Fruit fly (Drosophila melanogaster) whole organism, embryonic: ENCODE results near the gene CG14537.

Experiments used
- Atf6 ChIP-seq: fragments of 200-800 bp; sonication (Bioruptor generic); IDR thresholded peaks from 2 replicates; pipeline ENCODE4 v1.3.6; 2022; ENCODE audit warnings: missing biosample characterization, missing genetic modification characterization
- BtbVII ChIP-seq: fragments of 200-800 bp; sonication (Bioruptor generic); optimal IDR thresholded peaks from 3 replicates; lab custom pipeline; 2017; ENCODE audit warnings: missing biosample characterization, mild to moderate bottlenecking, missing genetic modification characterization
- CG10321 ChIP-seq: fragments of 200-800 bp; sonication (Bioruptor generic); IDR thresholded peaks from 2 replicates; pipeline ENCODE4 v1.3.6; 2022; ENCODE audit warnings: missing biosample characterization, missing genetic modification characterization
- CG10462 ChIP-seq: fragments of 200-800 bp; sonication (Bioruptor generic); optimal IDR thresholded peaks from 2 replicates; lab custom pipeline; 2016; ENCODE audit warnings: missing biosample characterization, missing genetic modification characterization
- CG11247 ChIP-seq: fragments of 200-800 bp; sonication (Bioruptor generic); IDR thresholded peaks from 2 replicates; pipeline ENCODE4 v1.3.6; 2022; ENCODE audit warnings: missing biosample characterization, missing genetic modification characterization
- CG11504 ChIP-seq: fragments of 200-800 bp; sonication (Bioruptor generic); optimal IDR thresholded peaks from 3 replicates; lab custom pipeline; 2019; ENCODE audit warnings: missing biosample characterization, mild to moderate bottlenecking, missing genetic modification characterization, moderate library complexity
- CG12299 ChIP-seq: fragments of 200-800 bp; sonication (Bioruptor generic); optimal IDR thresholded peaks from 2 replicates; lab custom pipeline; 2018; ENCODE audit warnings: missing biosample characterization, mild to moderate bottlenecking, missing genetic modification characterization
- CG12744 ChIP-seq: fragments of 200-800 bp; sonication (Bioruptor generic); optimal IDR thresholded peaks from 2 replicates; lab custom pipeline; 2016; ENCODE audit warnings: missing biosample characterization, missing genetic modification characterization
- CG13287 ChIP-seq: fragments of 200-800 bp; sonication (Bioruptor generic); IDR thresholded peaks from 2 replicates; pipeline ENCODE4 v1.3.6; 2022; ENCODE audit warnings: missing biosample characterization, missing genetic modification characterization; ENCODE audit not compliant: partially characterized antibody
- CG13296 ChIP-seq: fragments of 200-800 bp; sonication (Bioruptor generic); optimal IDR thresholded peaks from 3 replicates; lab custom pipeline; 2018; ENCODE audit warnings: missing biosample characterization, mild to moderate bottlenecking, missing genetic modification characterization
- CG13424 ChIP-seq: fragments of 200-800 bp; sonication (Bioruptor generic); optimal IDR thresholded peaks from 2 replicates; lab custom pipeline; 2019; ENCODE audit warnings: missing biosample characterization, mild to moderate bottlenecking, missing genetic modification characterization, moderate library complexity
- CG13894 ChIP-seq: fragments of 200-800 bp; sonication (Bioruptor generic); optimal IDR thresholded peaks from 3 replicates; lab custom pipeline; 2018; ENCODE audit warnings: missing biosample characterization, mild to moderate bottlenecking, missing genetic modification characterization, moderate library complexity
- CG14667 ChIP-seq: fragments of 200-800 bp; sonication (Bioruptor generic); IDR thresholded peaks from 2 replicates; pipeline ENCODE4 v1.3.6; 2022; ENCODE audit warnings: missing biosample characterization, missing genetic modification characterization
- CG16779 ChIP-seq: fragments of 200-800 bp; sonication (Bioruptor generic); IDR thresholded peaks from 2 replicates; pipeline ENCODE4 v1.3.6; 2022; ENCODE audit warnings: missing biosample characterization, missing genetic modification characterization
- CG17612 ChIP-seq: fragments of 200-800 bp; sonication (Bioruptor generic); IDR thresholded peaks from 2 replicates; pipeline ENCODE4 v1.3.6; 2022; ENCODE audit warnings: missing biosample characterization, missing genetic modification characterization
- CG2712 ChIP-seq: fragments of 200-800 bp; optimal IDR thresholded peaks from 3 replicates; lab custom pipeline; 2019; ENCODE audit warnings: missing biosample characterization, mild to moderate bottlenecking, missing genetic modification characterization, moderate library complexity
- CG30431 ChIP-seq: fragments of 200-800 bp; sonication (Bioruptor generic); optimal IDR thresholded peaks from 2 replicates; lab custom pipeline; 2017; ENCODE audit warnings: missing biosample characterization, missing genetic modification characterization
- CG31224 ChIP-seq: fragments of 200-800 bp; sonication (Bioruptor generic); IDR thresholded peaks from 2 replicates; pipeline ENCODE4 v1.3.6; 2022; ENCODE audit warnings: missing biosample characterization, missing genetic modification characterization
- CG3838 ChIP-seq: fragments of 200-800 bp; sonication (Bioruptor generic); optimal IDR thresholded peaks from 3 replicates; lab custom pipeline; 2016; ENCODE audit warnings: missing biosample characterization, missing genetic modification characterization
- CG6175 ChIP-seq: fragments of 200-800 bp; sonication (Bioruptor generic); IDR thresholded peaks from 3 replicates; pipeline ENCODE4 v1.3.6; 2022; ENCODE audit warnings: missing biosample characterization, missing genetic modification characterization
- CG6654 ChIP-seq: fragments of 200-800 bp; sonication (Bioruptor generic); optimal IDR thresholded peaks from 2 replicates; lab custom pipeline; 2017; ENCODE audit warnings: missing biosample characterization, mild to moderate bottlenecking, missing genetic modification characterization
- CG7271 ChIP-seq: fragments of 200-800 bp; sonication (Bioruptor generic); optimal IDR thresholded peaks from 2 replicates; lab custom pipeline; 2018; ENCODE audit warnings: missing biosample characterization, mild to moderate bottlenecking, missing genetic modification characterization, moderate library complexity
- CG7357 ChIP-seq: fragments of 200-800 bp; sonication (Bioruptor generic); IDR thresholded peaks from 3 replicates; pipeline ENCODE4 v1.3.6; 2022; ENCODE audit warnings: missing biosample characterization, missing genetic modification characterization
- CG7963 ChIP-seq: fragments of 200-800 bp; sonication (Bioruptor generic); IDR thresholded peaks from 3 replicates; pipeline ENCODE4 v1.3.6; 2022; ENCODE audit warnings: missing biosample characterization, missing genetic modification characterization; ENCODE audit not compliant: partially characterized antibody
- CG8281 ChIP-seq: fragments of 200-800 bp; sonication (Bioruptor generic); optimal IDR thresholded peaks from 2 replicates; lab custom pipeline; 2018; ENCODE audit warnings: missing biosample characterization, mild to moderate bottlenecking, missing genetic modification characterization, moderate library complexity
- CG8388 ChIP-seq: fragments of 200-800 bp; sonication (Bioruptor generic); optimal IDR thresholded peaks from 2 replicates; lab custom pipeline; 2019; ENCODE audit warnings: missing biosample characterization, mild to moderate bottlenecking, missing genetic modification characterization, moderate library complexity
- CG9609 ChIP-seq: fragments of 200-800 bp; sonication (Bioruptor generic); optimal IDR thresholded peaks from 3 replicates; lab custom pipeline; 2016; ENCODE audit warnings: missing biosample characterization, missing genetic modification characterization
- CkIIα-i1 ChIP-seq: fragments of 200-800 bp; sonication (Bioruptor generic); IDR thresholded peaks from 2 replicates; pipeline ENCODE4 v1.3.6; 2022; ENCODE audit warnings: missing biosample characterization, missing genetic modification characterization
- Ets65A ChIP-seq: fragments of 200-800 bp; sonication (Bioruptor generic); peaks from one replicate; lab custom pipeline; 2016; ENCODE audit warnings: missing biosample characterization, missing genetic modification characterization
- Gsc ChIP-seq: fragments of 200-800 bp; sonication (Bioruptor generic); IDR thresholded peaks from 2 replicates; pipeline ENCODE4 v1.3.6; 2022; ENCODE audit warnings: missing biosample characterization, missing genetic modification characterization
- H2.0 ChIP-seq: fragments of 200-800 bp; sonication (Bioruptor generic); IDR thresholded peaks from 2 replicates; pipeline ENCODE4 v1.3.6; 2022; ENCODE audit warnings: missing biosample characterization, missing genetic modification characterization
- HmgZ ChIP-seq: fragments of 200-800 bp; sonication (Bioruptor generic); optimal IDR thresholded peaks from 2 replicates; lab custom pipeline; 2018; ENCODE audit warnings: missing biosample characterization, mild to moderate bottlenecking, missing genetic modification characterization
- Mad ChIP-seq: fragments of 200-800 bp; sonication (Bioruptor generic); optimal IDR thresholded peaks from 2 replicates; lab custom pipeline; 2016; ENCODE audit warnings: missing biosample characterization, missing genetic modification characterization
- NC2β ChIP-seq: fragments of 200-800 bp; sonication (Bioruptor generic); optimal IDR thresholded peaks from 2 replicates; lab custom pipeline; 2016; ENCODE audit warnings: missing biosample characterization, missing genetic modification characterization
- NK7.1 ChIP-seq: fragments of 200-800 bp; sonication (Bioruptor generic); optimal IDR thresholded peaks from 3 replicates; lab custom pipeline; 2016; ENCODE audit warnings: missing biosample characterization, missing genetic modification characterization
- Side ChIP-seq: fragments of 200-800 bp; sonication (Bioruptor generic); optimal IDR thresholded peaks from 2 replicates; lab custom pipeline; 2016; ENCODE audit warnings: missing biosample characterization, missing genetic modification characterization
- Six4 ChIP-seq: fragments of 200-800 bp; sonication (Bioruptor generic); optimal IDR thresholded peaks from 2 replicates; lab custom pipeline; 2016; ENCODE audit warnings: missing biosample characterization, missing genetic modification characterization
- TFAM ChIP-seq: fragments of 200-800 bp; sonication (Bioruptor generic); optimal IDR thresholded peaks from 2 replicates; lab custom pipeline; 2017; ENCODE audit warnings: missing biosample characterization, missing genetic modification characterization, inconsistent platforms
- bigmax ChIP-seq: fragments of 200-800 bp; sonication (Bioruptor generic); optimal IDR thresholded peaks from 2 replicates; lab custom pipeline; 2018; ENCODE audit warnings: missing biosample characterization, mild to moderate bottlenecking, missing genetic modification characterization
- gce ChIP-seq: fragments of 200-800 bp; sonication (Bioruptor generic); IDR thresholded peaks from 3 replicates; pipeline ENCODE4 v1.3.6; 2022; ENCODE audit warnings: missing biosample characterization, missing genetic modification characterization
- grn ChIP-seq: fragments of 200-800 bp; sonication (Bioruptor generic); optimal IDR thresholded peaks from 3 replicates; lab custom pipeline; 2017; ENCODE audit warnings: missing biosample characterization, missing genetic modification characterization
- ind ChIP-seq: fragments of 200-800 bp; sonication (Bioruptor generic); optimal IDR thresholded peaks from 3 replicates; lab custom pipeline; 2016; ENCODE audit warnings: missing biosample characterization, missing genetic modification characterization
- lov ChIP-seq, 2 experiments: fragments of 200-800 bp in 1 of 2; fragments of >200 bp in 1 of 2; sonication (Bioruptor generic) in 1 of 2; IDR thresholded peaks in 1 of 2; optimal IDR thresholded peaks in 1 of 2; 2 replicates in 1 of 2; 3 replicates in 1 of 2; pipeline versions ENCODE4 v1.3.6 to Lab custom; 2017 to 2022; ENCODE audit warnings: missing biosample characterization in 1 of 2, missing genetic modification characterization in 1 of 2
- nmo ChIP-seq: fragments of 200-800 bp; sonication (Bioruptor generic); optimal IDR thresholded peaks from 2 replicates; lab custom pipeline; 2018; ENCODE audit warnings: missing biosample characterization, mild to moderate bottlenecking, missing genetic modification characterization, moderate library complexity
- phol ChIP-seq: fragments of 200-800 bp; sonication (Bioruptor generic); optimal IDR thresholded peaks from 3 replicates; lab custom pipeline; 2018; ENCODE audit warnings: missing biosample characterization, mild to moderate bottlenecking, missing genetic modification characterization, moderate library complexity
- slbo ChIP-seq: fragments of 200-800 bp; sonication (Bioruptor generic); IDR thresholded peaks from 2 replicates; pipeline ENCODE4 v1.3.6; 2022; ENCODE audit warnings: missing biosample characterization, missing genetic modification characterization
- slp2 ChIP-seq: fragments of 200-800 bp; sonication (Bioruptor generic); optimal IDR thresholded peaks from 2 replicates; lab custom pipeline; 2016; ENCODE audit warnings: missing biosample characterization, missing genetic modification characterization
- toy ChIP-seq: fragments of 200-800 bp; sonication (Bioruptor generic); IDR thresholded peaks from 2 replicates; pipeline ENCODE4 v1.3.6; 2022; ENCODE audit warnings: missing biosample characterization, missing genetic modification characterization
- zen ChIP-seq: fragments of 200-800 bp; sonication (Bioruptor generic); optimal IDR thresholded peaks from 3 replicates; lab custom pipeline; 2018; ENCODE audit warnings: missing biosample characterization, mild to moderate bottlenecking, missing genetic modification characterization, moderate library complexity
- zf30C ChIP-seq: fragments of 200-800 bp; sonication (Bioruptor generic); optimal IDR thresholded peaks from 3 replicates; lab custom pipeline; 2018; ENCODE audit warnings: missing biosample characterization, mild to moderate bottlenecking, missing genetic modification characterization

The CG14537 gene

DNA sequence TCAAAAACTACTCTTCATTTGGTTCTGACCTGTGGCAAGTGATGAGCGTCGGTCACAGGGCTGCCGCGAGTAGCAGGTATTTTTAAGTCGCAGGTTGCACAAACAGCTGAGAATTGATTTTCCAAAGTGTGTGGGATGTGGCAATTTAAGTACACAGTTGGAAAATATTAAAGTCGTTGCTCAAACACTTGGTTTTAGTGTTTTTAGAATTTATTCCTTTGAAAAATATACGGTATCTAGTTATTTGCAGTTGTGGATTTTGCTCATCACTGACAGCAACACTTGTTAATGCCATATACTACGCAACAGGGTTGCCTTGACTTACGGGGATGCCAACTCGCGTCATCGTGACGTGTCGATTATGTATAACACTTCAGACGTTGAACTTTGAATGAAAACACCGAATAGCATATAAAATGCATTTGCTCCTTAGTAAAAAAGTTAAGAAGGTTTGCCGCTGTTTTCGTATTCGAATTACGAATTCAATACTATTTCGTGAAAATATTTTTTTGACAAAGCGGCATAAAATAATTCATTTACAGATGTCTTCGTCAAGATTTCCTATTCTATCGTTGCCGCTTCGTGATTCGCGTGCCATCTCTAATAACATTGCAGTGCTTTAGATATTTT is 40.3 kb upstream of the CG14537 start, which contains the start of the genes Herp and r2d2 (continued):
- TF ChIP-seq CG2712 (tag; lab: Kevin White, UChicago) (peak; percentile 89), Mad (peak; percentile 86), CG11504 (tag; lab: Kevin White, UChicago) (peak; percentile 90), zen (tag; lab: Kevin White, UChicago) (peak; percentile 87), CG10321 (GFP tag; lab: Robert Waterston, UW) (0 out of 2 replicates have a peak, but pooled peaks have one; percentile 24), zf30C (GFP tag; lab: Kevin White, UChicago) (no peak), CG11247 (peak; percentile 86), Six4 (GFP tag; lab: Kevin White, UChicago) (peak; percentile 87), CG7271 (tag; lab: Kevin White, UChicago) (peak; percentile 62), CG10462 (GFP tag; lab: Kevin White, UChicago) (peak; percentile 60), CG14667 (GFP tag; lab: Robert Waterston, UW) (peak; percentile 76; the same call in 1 of the 2 replicates), nmo (peak; percentile 93), NC2β (peak; percentile 90), Ets65A (GFP tag; lab: Kevin White, UChicago) (peak; percentile 99), CG12744 (GFP tag; lab: Kevin White, UChicago) (peak; percentile 81), H2.0 (GFP tag; lab: Robert Waterston, UW) (peak; percentile 80), ind (peak; percentile 93), CG6175 (peak; percentile 84), CG31224 (GFP tag; lab: Robert Waterston, UW) (peak; percentile 81), slbo (GFP tag; lab: Robert Waterston, UW) (peak; percentile 93), CG7357 (peak; percentile 80), grn (peak; percentile 28), CG9609 (peak; percentile 94), TFAM (peak; percentile 50), CG13287 (peak; percentile 92), Atf6 (GFP tag; lab: Robert Waterston, UW) (peak; percentile 92), CG3838 (peak; percentile 61), Gsc (no peak; the same call in 1 of the 2 replicates), gce (GFP tag; lab: Robert Waterston, UW) (peak; percentile 47; the same call in 1 of the 3 replicates), CG13296 (GFP tag; lab: Kevin White, UChicago) (peak; percentile 92), slp2 (GFP tag; lab: Kevin White, UChicago) (peak; percentile 94), CG17612 (GFP tag; lab: Robert Waterston, UW) (peak; percentile 43; the same call in 1 of the 2 replicates), BtbVII (GFP tag; lab: Kevin White, UChicago) (peak; percentile 87), lov (optimal IDR thresholded peaks at IDR 0.05; lab: Kevin White, UChicago) (no peak), lov (GFP tag; IDR thresholded peaks at IDR 0.05; lab: Robert Waterston, UW) (no peak), CG13424 (tag; lab: Kevin White, UChicago) (peak; percentile 94), CG30431 (GFP tag; lab: Kevin White, UChicago) (peak; percentile 69), CG12299 (peak; percentile 88), CkIIα-i1 (GFP tag; lab: Robert Waterston, UW) (no peak), Side (peak; percentile 94), CG6654 (peak; percentile 66), CG8388 (peak; percentile 73), HmgZ (tag; lab: Kevin White, UChicago) (peak; percentile 96), phol (tag; lab: Kevin White, UChicago) (peak; percentile 90), toy (GFP tag; lab: Robert Waterston, UW) (peak; percentile 65; the same call in 1 of the 2 replicates), bigmax (GFP tag; lab: Kevin White, UChicago) (no peak), CG13894 (tag; lab: Kevin White, UChicago) (peak; percentile 93), NK7.1 (GFP tag; lab: Kevin White, UChicago) (peak; percentile 91), CG16779 (GFP tag; lab: Robert Waterston, UW) (no peak), CG7963 (no peak), CG8281 (tag; lab: Kevin White, UChicago) (peak; percentile 84)
